Worm (Caenorhabditis elegans) whole organism, early embryonic: ENCODE data around the gene gpcp-1.

Experiments
- aly-1 ChIP-seq: sonication (generic microtip); optimal IDR thresholded peaks from 2 replicates; lab custom pipeline; 2016; ENCODE audit warnings: missing genetic modification characterization, missing compliant biosample characterization
- ama-1 ChIP-seq: fragments of 150-350 bp; optimal IDR thresholded peaks from 2 replicates; lab custom pipeline; 2014
- ceh-13 ChIP-seq: fragments of 200-800 bp; sonication (Bioruptor generic); optimal IDR thresholded peaks from 2 replicates; lab custom pipeline; 2018; ENCODE audit warnings: mild to moderate bottlenecking, missing genetic modification characterization, missing compliant biosample characterization

- TF ChIP-seq aly-1 = no peak
- TF ChIP-seq ama-1 (lab: Kevin White, UChicago) = no peak
- TF ChIP-seq ceh-13 (GFP tag; lab: Kevin White, UChicago) = no peak
Measured at ce11 chrX:3102165-3102564, 8.3 kb downstream of the gpcp-1 start, which contains the start of gene ztf-13.
